Worm (Caenorhabditis elegans): ENCODE data around the gene R11F4.2.

Gene R11F4.2

ce11 chrII:4082754-4083153 lies at the start of gene R11F4.2:
R11F4.2 (plus strand) TSS chrII:4083054.
- TF ChIP-seq flt-1 (GFP tag; IDR thresholded peaks at IDR 0.05) (no peak), ceh-36 (tag; optimal IDR thresholded peaks at IDR 0.05) (no peak), scrt-1 (GFP tag; IDR thresholded peaks at IDR 0.05) (no peak), F13C5.2 (tag; optimal IDR thresholded peaks at IDR 0.05) (no peak), hnd-1 (tag; optimal IDR thresholded peaks at IDR 0.05) (no peak), tbx-37 (GFP tag; conservative IDR thresholded peaks at IDR 0.05) (no peak), sea-1 (GFP tag; conservative IDR thresholded peaks at IDR 0.05) (no peak), ama-1 (optimal IDR thresholded peaks at IDR 0.05) (no peak), pes-1 (GFP tag; IDR thresholded peaks at IDR 0.05) (no peak), ceh-13 (GFP tag; optimal IDR thresholded peaks at IDR 0.05) (no peak), ets-7 (tag; optimal IDR thresholded peaks at IDR 0.05) (no peak), hmbx-1 (tag; optimal IDR thresholded peaks at IDR 0.05) (no peak), tra-4 (tag; optimal IDR thresholded peaks at IDR 0.05) (no peak), aly-1 (tag; optimal IDR thresholded peaks at IDR 0.05) (no peak), tbx-11 (GFP tag; IDR thresholded peaks at IDR 0.05) (no peak), hmg-4 (GFP tag; optimal IDR thresholded peaks at IDR 0.05) (no peak), B0310.2 (tag; optimal IDR thresholded peaks at IDR 0.05) (no peak)

ce11 chrII:4038541-4038940 lies 44.3 kb upstream of the R11F4.2 start, which contains the start of gene pqn-48:
pqn-48 (plus strand) TSS chrII:4038884.
- TF ChIP-seq hmbx-1 (tag; optimal IDR thresholded peaks at IDR 0.05) (no peak), hnd-1 (tag; optimal IDR thresholded peaks at IDR 0.05) (no peak), sea-1 (GFP tag; conservative IDR thresholded peaks at IDR 0.05) (no peak), flt-1 (GFP tag; IDR thresholded peaks at IDR 0.05) (no peak), pes-1 (GFP tag; IDR thresholded peaks at IDR 0.05) (no peak), F13C5.2 (tag; optimal IDR thresholded peaks at IDR 0.05) (no peak), tbx-11 (GFP tag; IDR thresholded peaks at IDR 0.05) (no peak), ets-7 (tag; optimal IDR thresholded peaks at IDR 0.05) (no peak), hmg-4 (GFP tag; optimal IDR thresholded peaks at IDR 0.05) (no peak), B0310.2 (tag; optimal IDR thresholded peaks at IDR 0.05) (no peak), ceh-36 (tag; optimal IDR thresholded peaks at IDR 0.05) (no peak), ceh-13 (GFP tag; optimal IDR thresholded peaks at IDR 0.05) (no peak)

ce11 chrII:4040066-4040465 lies 42.8 kb upstream of the R11F4.2 start:
- TF ChIP-seq F13C5.2 (tag; optimal IDR thresholded peaks at IDR 0.05) (no peak), ama-1 (optimal IDR thresholded peaks at IDR 0.05) (no peak), ets-7 (tag; optimal IDR thresholded peaks at IDR 0.05) (no peak)

ce11 chrII:4042696-4043095 lies 40.2 kb upstream of the R11F4.2 start:
- no peak for TF ChIP-seq tbx-37 (GFP tag; conservative IDR thresholded peaks at IDR 0.05)
- TF ChIP-seq hmbx-1 (tag; optimal IDR thresholded peaks at IDR 0.05), result no peak
- no peak for TF ChIP-seq hmg-4 (GFP tag; optimal IDR thresholded peaks at IDR 0.05)
- no peak for TF ChIP-seq ceh-36 (tag; optimal IDR thresholded peaks at IDR 0.05)
- no peak for TF ChIP-seq ama-1 (optimal IDR thresholded peaks at IDR 0.05)
- no peak for TF ChIP-seq sea-1 (GFP tag; conservative IDR thresholded peaks at IDR 0.05)
- TF ChIP-seq ceh-13 (GFP tag; optimal IDR thresholded peaks at IDR 0.05), result no peak
- TF ChIP-seq tra-4 (tag; optimal IDR thresholded peaks at IDR 0.05), result no peak
- no peak for TF ChIP-seq pes-1 (GFP tag; IDR thresholded peaks at IDR 0.05)
- no peak for TF ChIP-seq scrt-1 (GFP tag; IDR thresholded peaks at IDR 0.05)
- TF ChIP-seq ets-7 (tag; optimal IDR thresholded peaks at IDR 0.05), result no peak
- no peak for TF ChIP-seq tbx-11 (GFP tag; IDR thresholded peaks at IDR 0.05)
- no peak for TF ChIP-seq hnd-1 (tag; optimal IDR thresholded peaks at IDR 0.05)
- TF ChIP-seq aly-1 (tag; optimal IDR thresholded peaks at IDR 0.05), result no peak
- no peak for TF ChIP-seq F13C5.2 (tag; optimal IDR thresholded peaks at IDR 0.05)
- no peak for TF ChIP-seq flt-1 (GFP tag; IDR thresholded peaks at IDR 0.05)
- TF ChIP-seq B0310.2 (tag; optimal IDR thresholded peaks at IDR 0.05), result no peak

ce11 chrII:4044349-4044748 lies 38.5 kb upstream of the R11F4.2 start, which contains the start of gene rpn-11:
rpn-11 (minus strand) TSS chrII:4044546.
- TF ChIP-seq F13C5.2 (tag; optimal IDR thresholded peaks at IDR 0.05), result peak; percentile 30
- TF ChIP-seq hmbx-1 (tag; optimal IDR thresholded peaks at IDR 0.05), result no peak

- no peak for TF ChIP-seq tbx-11 (GFP tag; IDR thresholded peaks at IDR 0.05)
- no peak for TF ChIP-seq flt-1 (GFP tag; IDR thresholded peaks at IDR 0.05)
- no peak for TF ChIP-seq F13C5.2 (tag; optimal IDR thresholded peaks at IDR 0.05)
- no peak for TF ChIP-seq ceh-13 (GFP tag; optimal IDR thresholded peaks at IDR 0.05)
- TF ChIP-seq tra-4 (tag; optimal IDR thresholded peaks at IDR 0.05), result no peak
- TF ChIP-seq scrt-1 (GFP tag; IDR thresholded peaks at IDR 0.05), result no peak
Observed at ce11 chrII:4045396-4045795, 37.5 kb upstream of the R11F4.2 start, which contains the start of gene K07D4.2. K07D4.2 (minus strand) TSS chrII:4045496.

ce11 chrII:4047839-4048440 lies 34.9 kb upstream of the R11F4.2 start:
- peak; percentile 65 for TF ChIP-seq pes-1 (GFP tag; IDR thresholded peaks at IDR 0.05)
- peak; percentile 56 for TF ChIP-seq tbx-37 (GFP tag; conservative IDR thresholded peaks at IDR 0.05)
- 0 out of 2 replicates have a peak, but pooled peaks have one; percentile 26 for TF ChIP-seq flt-1 (GFP tag; IDR thresholded peaks at IDR 0.05)

- TF ChIP-seq tbx-11 (GFP tag; IDR thresholded peaks at IDR 0.05) (no peak), hmg-4 (GFP tag; optimal IDR thresholded peaks at IDR 0.05) (no peak), flt-1 (GFP tag; IDR thresholded peaks at IDR 0.05) (no peak), hnd-1 (tag; optimal IDR thresholded peaks at IDR 0.05) (no peak), ceh-13 (GFP tag; optimal IDR thresholded peaks at IDR 0.05) (no peak), B0310.2 (tag; optimal IDR thresholded peaks at IDR 0.05) (no peak), tbx-37 (GFP tag; conservative IDR thresholded peaks at IDR 0.05) (no peak), sea-1 (GFP tag; conservative IDR thresholded peaks at IDR 0.05) (no peak), F13C5.2 (tag; optimal IDR thresholded peaks at IDR 0.05) (no peak), scrt-1 (GFP tag; IDR thresholded peaks at IDR 0.05) (no peak), ceh-36 (tag; optimal IDR thresholded peaks at IDR 0.05) (no peak), hmbx-1 (tag; optimal IDR thresholded peaks at IDR 0.05) (no peak), tra-4 (tag; optimal IDR thresholded peaks at IDR 0.05) (no peak), ama-1 (optimal IDR thresholded peaks at IDR 0.05) (no peak), aly-1 (tag; optimal IDR thresholded peaks at IDR 0.05) (no peak), ets-7 (tag; optimal IDR thresholded peaks at IDR 0.05) (no peak)
Observed at ce11 chrII:4062477-4062876, 20.4 kb upstream of the R11F4.2 start, which contains the start of gene gadr-4. gadr-4 (minus strand) TSS chrII:4062577.
